Fruit fly (Drosophila melanogaster) whole organism, embryonic: ENCODE measurements around the gene ZnT77C.

Experiments
- CG10209 ChIP-seq: fragments of 200-800 bp; sonication (Bioruptor generic); optimal IDR thresholded peaks from 3 replicates; lab custom pipeline; 2017; ENCODE audit warnings: missing biosample characterization, mild to moderate bottlenecking, missing genetic modification characterization, missing genetic modification reagents
- CG10366 ChIP-seq: fragments of 200-800 bp; sonication (Bioruptor generic); IDR thresholded peaks from 2 replicates; pipeline ENCODE4 v1.3.6; 2022; ENCODE audit warnings: missing biosample characterization, missing genetic modification characterization
- CG11695 ChIP-seq: fragments of 200-800 bp; sonication (Bioruptor generic); IDR thresholded peaks from 3 replicates; pipeline ENCODE4 v1.3.6; 2022; ENCODE audit warnings: missing biosample characterization, missing genetic modification characterization
- CG12299 ChIP-seq: fragments of 200-800 bp; sonication (Bioruptor generic); optimal IDR thresholded peaks from 2 replicates; lab custom pipeline; 2018; ENCODE audit warnings: missing biosample characterization, mild to moderate bottlenecking, missing genetic modification characterization
- CG13287 ChIP-seq: fragments of 200-800 bp; sonication (Bioruptor generic); IDR thresholded peaks from 2 replicates; pipeline ENCODE4 v1.3.6; 2022; ENCODE audit warnings: missing biosample characterization, missing genetic modification characterization; ENCODE audit not compliant: partially characterized antibody
- CG14014 ChIP-seq: fragments of 200-800 bp; sonication (Bioruptor generic); IDR thresholded peaks from 2 replicates; pipeline ENCODE4 v1.3.6; 2022; ENCODE audit warnings: missing biosample characterization, missing genetic modification characterization
- CG14050 ChIP-seq: fragments of 200-800 bp; sonication (Bioruptor generic); IDR thresholded peaks from 3 replicates; pipeline ENCODE4 v1.3.6; 2022; ENCODE audit warnings: missing biosample characterization, missing genetic modification characterization
- CG14667 ChIP-seq: fragments of 200-800 bp; sonication (Bioruptor generic); IDR thresholded peaks from 2 replicates; pipeline ENCODE4 v1.3.6; 2022; ENCODE audit warnings: missing biosample characterization, missing genetic modification characterization
- CG17328 ChIP-seq: fragments of 200-800 bp; sonication (Bioruptor generic); IDR thresholded peaks from 2 replicates; pipeline ENCODE4 v1.3.6; 2022; ENCODE audit warnings: missing biosample characterization, missing genetic modification characterization
- CG3065 ChIP-seq: fragments of 200-800 bp; sonication (Bioruptor generic); optimal IDR thresholded peaks from 2 replicates; lab custom pipeline; 2016; ENCODE audit warnings: missing biosample characterization, missing genetic modification characterization
- CG42726 ChIP-seq: fragments of 200-800 bp; sonication (Bioruptor generic); IDR thresholded peaks from 2 replicates; pipeline ENCODE4 v1.3.6; 2022; ENCODE audit warnings: missing biosample characterization, missing genetic modification characterization; ENCODE audit not compliant: partially characterized antibody
- CG4424 ChIP-seq: fragments of 200-800 bp; sonication (Bioruptor generic); optimal IDR thresholded peaks from 3 replicates; lab custom pipeline; 2016; ENCODE audit warnings: missing biosample characterization, missing genetic modification characterization
- CG6854 ChIP-seq: fragments of 200-800 bp; sonication (Bioruptor generic); optimal IDR thresholded peaks from 3 replicates; lab custom pipeline; 2017; ENCODE audit warnings: missing biosample characterization, mild to moderate bottlenecking, missing genetic modification characterization
- CG7963 ChIP-seq: fragments of 200-800 bp; sonication (Bioruptor generic); IDR thresholded peaks from 3 replicates; pipeline ENCODE4 v1.3.6; 2022; ENCODE audit warnings: missing biosample characterization, missing genetic modification characterization; ENCODE audit not compliant: partially characterized antibody
- CG7987 ChIP-seq: fragments of 200-800 bp; sonication (Bioruptor generic); optimal IDR thresholded peaks from 2 replicates; lab custom pipeline; 2018; ENCODE audit warnings: missing biosample characterization, mild to moderate bottlenecking, missing genetic modification characterization, moderate library complexity
- CG9727 ChIP-seq: fragments of 200-800 bp; sonication (Bioruptor generic); optimal IDR thresholded peaks from 3 replicates; lab custom pipeline; 2017; ENCODE audit warnings: missing biosample characterization, mild to moderate bottlenecking, missing genetic modification characterization
- D19B ChIP-seq: fragments of 200-800 bp; sonication (Bioruptor generic); optimal IDR thresholded peaks from 2 replicates; lab custom pipeline; 2017; ENCODE audit warnings: missing biosample characterization, mild to moderate bottlenecking, missing genetic modification characterization
- Dip2 ChIP-seq: fragments of 200-800 bp; sonication (Bioruptor generic); IDR thresholded peaks from 2 replicates; pipeline ENCODE4 v1.3.6; 2022; ENCODE audit warnings: missing biosample characterization, missing genetic modification characterization
- Eip74EF ChIP-seq, 2 experiments: fragments of 200-800 bp in 1 of 2; fragments of >200 bp in 1 of 2; sonication (Bioruptor generic) in 1 of 2; optimal IDR thresholded peaks; 2 replicates each; lab custom pipeline; 2017 to 2019; ENCODE audit warnings: missing biosample characterization in 2 of 2, missing genetic modification characterization in 2 of 2, mild to moderate bottlenecking in 1 of 2, moderate library complexity in 1 of 2
- Ets97D ChIP-seq: fragments of 200-800 bp; sonication (Bioruptor generic); optimal IDR thresholded peaks from 3 replicates; lab custom pipeline; 2016; ENCODE audit warnings: missing biosample characterization, missing genetic modification characterization
- Hr51 ChIP-seq, 2 experiments: fragments of 200-800 bp; sonication (Bioruptor generic); optimal IDR thresholded peaks; 2 replicates in 1 of 2; 3 replicates in 1 of 2; lab custom pipeline; 2016 to 2018; ENCODE audit warnings: missing biosample characterization in 2 of 2, missing genetic modification characterization in 2 of 2, mild to moderate bottlenecking in 1 of 2, moderate library complexity in 1 of 2
- MBD-R2 ChIP-seq: fragments of 200-800 bp; sonication (Bioruptor generic); IDR thresholded peaks from 2 replicates; pipeline ENCODE4 v1.3.6; 2022; ENCODE audit warnings: missing biosample characterization, missing genetic modification characterization
- Max ChIP-seq: fragments of 200-800 bp; sonication (Bioruptor generic); optimal IDR thresholded peaks from 2 replicates; lab custom pipeline; 2016; ENCODE audit warnings: missing biosample characterization, mild to moderate bottlenecking, missing genetic modification characterization
- Meics ChIP-seq: fragments of 200-800 bp; sonication (Bioruptor generic); optimal IDR thresholded peaks from 2 replicates; lab custom pipeline; 2017; ENCODE audit warnings: missing biosample characterization, mild to moderate bottlenecking, missing genetic modification characterization
- Oaz ChIP-seq: fragments of 200-800 bp; sonication (Bioruptor generic); IDR thresholded peaks from 2 replicates; pipeline ENCODE4 v1.3.6; 2022; ENCODE audit warnings: missing biosample characterization, missing genetic modification characterization
- Taf1 ChIP-seq: fragments of 200-800 bp; sonication (Bioruptor generic); IDR thresholded peaks from 2 replicates; pipeline ENCODE4 v1.3.6; 2022; ENCODE audit warnings: missing biosample characterization, missing genetic modification characterization
- Xrp1 ChIP-seq: fragments of 200-800 bp; sonication (Bioruptor generic); IDR thresholded peaks from 2 replicates; pipeline ENCODE4 v1.3.6; 2022; ENCODE audit warnings: missing biosample characterization, missing genetic modification characterization
- ara ChIP-seq: fragments of 200-800 bp; sonication (Bioruptor generic); IDR thresholded peaks from 2 replicates; pipeline ENCODE4 v1.3.6; 2022; ENCODE audit warnings: missing biosample characterization, missing genetic modification characterization
- ase ChIP-seq: fragments of 200-800 bp; sonication (Bioruptor generic); IDR thresholded peaks from 3 replicates; pipeline ENCODE4 v1.3.6; 2022; ENCODE audit warnings: missing biosample characterization, missing genetic modification characterization
- bowl ChIP-seq: fragments of 200-800 bp; sonication (Bioruptor generic); IDR thresholded peaks from 2 replicates; pipeline ENCODE4 v1.3.6; 2022; ENCODE audit warnings: missing biosample characterization, missing genetic modification characterization
- corto ChIP-seq: fragments of 200-800 bp; sonication (Bioruptor generic); optimal IDR thresholded peaks from 2 replicates; lab custom pipeline; 2016; ENCODE audit warnings: missing biosample characterization, mild to moderate bottlenecking, missing genetic modification characterization, moderate library complexity
- dmrt99B ChIP-seq: fragments of 200-800 bp; sonication (Bioruptor generic); optimal IDR thresholded peaks from 2 replicates; lab custom pipeline; 2018; ENCODE audit warnings: missing biosample characterization, mild to moderate bottlenecking, missing genetic modification characterization, moderate library complexity
- fd102C ChIP-seq: fragments of 200-800 bp; sonication (Bioruptor generic); optimal IDR thresholded peaks from 2 replicates; lab custom pipeline; 2018; ENCODE audit warnings: missing biosample characterization, mild to moderate bottlenecking, missing genetic modification characterization, moderate library complexity
- fd64A ChIP-seq: fragments of 200-800 bp; sonication (Bioruptor generic); optimal IDR thresholded peaks from 3 replicates; lab custom pipeline; 2018; ENCODE audit warnings: missing biosample characterization, mild to moderate bottlenecking, missing genetic modification characterization
- ftz-f1 ChIP-seq: fragments of 200-800 bp; sonication (Bioruptor generic); optimal IDR thresholded peaks from 2 replicates; lab custom pipeline; 2016; ENCODE audit warnings: missing biosample characterization, missing genetic modification characterization
- fu2 ChIP-seq: fragments of 200-800 bp; sonication (Bioruptor generic); optimal IDR thresholded peaks from 2 replicates; lab custom pipeline; 2016; ENCODE audit warnings: missing biosample characterization, missing genetic modification characterization
- grn ChIP-seq: fragments of 200-800 bp; sonication (Bioruptor generic); optimal IDR thresholded peaks from 3 replicates; lab custom pipeline; 2017; ENCODE audit warnings: missing biosample characterization, missing genetic modification characterization
- gro ChIP-seq: fragments of 200-800 bp; sonication (Bioruptor generic); optimal IDR thresholded peaks from 2 replicates; lab custom pipeline; 2016; ENCODE audit warnings: missing biosample characterization, missing genetic modification characterization
- gsb ChIP-seq: fragments of 200-800 bp; sonication (Bioruptor generic); IDR thresholded peaks from 2 replicates; pipeline ENCODE4 v1.3.6; 2022; ENCODE audit warnings: missing biosample characterization, missing genetic modification characterization
- ind ChIP-seq: fragments of 200-800 bp; sonication (Bioruptor generic); optimal IDR thresholded peaks from 3 replicates; lab custom pipeline; 2016; ENCODE audit warnings: missing biosample characterization, missing genetic modification characterization
- insv ChIP-seq, 2 experiments: fragments of 200-800 bp; sonication (Bioruptor generic); optimal IDR thresholded peaks; 3 replicates each; lab custom pipeline; 2016 to 2018; ENCODE audit warnings: missing biosample characterization in 2 of 2, missing genetic modification characterization in 2 of 2
- odd ChIP-seq: fragments of 200-800 bp; sonication (Bioruptor generic); optimal IDR thresholded peaks from 2 replicates; lab custom pipeline; 2017; ENCODE audit warnings: missing biosample characterization, mild to moderate bottlenecking, missing genetic modification characterization
- ranshi ChIP-seq: fragments of 200-800 bp; sonication (Bioruptor generic); IDR thresholded peaks from 2 replicates; pipeline ENCODE4 v1.3.6; 2022; ENCODE audit warnings: missing biosample characterization, missing genetic modification characterization
- sens ChIP-seq: fragments of 200-800 bp; sonication (Bioruptor generic); peaks from one replicate; lab custom pipeline; 2016; ENCODE audit warnings: missing biosample characterization, missing genetic modification characterization
- tna ChIP-seq: fragments of 200-800 bp; sonication (Bioruptor generic); IDR thresholded peaks from 2 replicates; pipeline ENCODE4 v1.3.6; 2022; ENCODE audit warnings: missing biosample characterization, missing genetic modification characterization; ENCODE audit not compliant: partially characterized antibody
- trh ChIP-seq: fragments of 200-800 bp; sonication (Bioruptor generic); optimal IDR thresholded peaks from 2 replicates; lab custom pipeline; 2016; ENCODE audit warnings: missing biosample characterization, missing genetic modification characterization
- unc-4 ChIP-seq: fragments of 200-800 bp; sonication (Bioruptor generic); IDR thresholded peaks from 2 replicates; pipeline ENCODE4 v1.3.6; 2022; ENCODE audit warnings: missing biosample characterization, missing genetic modification characterization; ENCODE audit not compliant: partially characterized antibody
- wdn ChIP-seq: fragments of 200-800 bp; sonication (Bioruptor generic); IDR thresholded peaks from 2 replicates; pipeline ENCODE4 v1.3.6; 2022; ENCODE audit warnings: missing biosample characterization, missing genetic modification characterization
- zfh2 ChIP-seq: fragments of 200-800 bp; sonication (Bioruptor generic); optimal IDR thresholded peaks from 2 replicates; lab custom pipeline; 2016; ENCODE audit warnings: missing biosample characterization, missing genetic modification characterization

Gene ZnT77C

dm6 chr3L:20444815-20445519 is 49.8 kb downstream of the ZnT77C start (continued):
- peak; percentile 85 for TF ChIP-seq Oaz (GFP tag; lab: Robert Waterston, UW)
- TF ChIP-seq Meics (GFP tag; lab: Kevin White, UChicago) = peak; percentile 86
- peak; percentile 81 for TF ChIP-seq wdn (GFP tag; lab: Robert Waterston, UW)
- TF ChIP-seq CG14014 (GFP tag; lab: Robert Waterston, UW) = peak; percentile 88
- peak; percentile 94 for TF ChIP-seq ase (GFP tag; lab: Robert Waterston, UW)
- TF ChIP-seq gsb (GFP tag; lab: Robert Waterston, UW) = peak; percentile 85
- TF ChIP-seq Taf1 (GFP tag; lab: Robert Waterston, UW) = peak; percentile 82
- TF ChIP-seq dmrt99B (tag; lab: Kevin White, UChicago) = peak; percentile 91
- peak; percentile 43 for TF ChIP-seq CG3065
- TF ChIP-seq Dip2 = peak; percentile 30; the same call in 1 of the 2 replicates
- peak; percentile 91 for TF ChIP-seq ranshi (GFP tag; lab: Robert Waterston, UW)
- peak; percentile 80 for TF ChIP-seq MBD-R2 (GFP tag; lab: Robert Waterston, UW)
- TF ChIP-seq bowl (GFP tag; lab: Robert Waterston, UW) = peak; percentile 84
- peak; percentile 54 for TF ChIP-seq D19B
- no peak for TF ChIP-seq insv (GFP tag; optimal IDR thresholded peaks at IDR 0.05; lab: Kevin White, UChicago)
- TF ChIP-seq CG10366 (GFP tag; lab: Robert Waterston, UW) = peak; percentile 90
- peak; percentile 87 for TF ChIP-seq CG14050
- no peak for TF ChIP-seq CG42726 (GFP tag; lab: Robert Waterston, UW)
- peak; percentile 3 for TF ChIP-seq ftz-f1 (GFP tag; lab: Kevin White, UChicago)
- peak; percentile 83 for TF ChIP-seq CG10209 (GFP tag; lab: Kevin White, UChicago)
- TF ChIP-seq trh (GFP tag; lab: Kevin White, UChicago) = peak; percentile 78
- TF ChIP-seq tna (GFP tag; lab: Robert Waterston, UW) = 0 out of 2 replicates have a peak, but pooled peaks have one; percentile 27
- peak; percentile 94 for TF ChIP-seq CG11695 (GFP tag; lab: Robert Waterston, UW)
- TF ChIP-seq Ets97D = peak; percentile 13
- no peak for TF ChIP-seq gro (GFP tag; lab: Kevin White, UChicago)
- no peak for TF ChIP-seq unc-4 (GFP tag; lab: Robert Waterston, UW)
- peak; percentile 87 for TF ChIP-seq CG9727
- TF ChIP-seq fd64A (GFP tag; lab: Kevin White, UChicago) = peak; percentile 68
- no peak for TF ChIP-seq fu2 (GFP tag; lab: Kevin White, UChicago)
- TF ChIP-seq Hr51 (GFP tag; optimal IDR thresholded peaks at IDR 0.05; lab: Kevin White, UChicago) = peak in 1 of 2 experiments; percentile 90
- TF ChIP-seq ara (GFP tag; lab: Robert Waterston, UW) = peak; percentile 90
- TF ChIP-seq fd102C (GFP tag; lab: Kevin White, UChicago) = no peak
- peak; percentile 82 for TF ChIP-seq CG14667 (GFP tag; lab: Robert Waterston, UW)
- peak; percentile 23 for TF ChIP-seq grn (GFP tag; lab: Kevin White, UChicago)
- TF ChIP-seq ind (GFP tag; lab: Kevin White, UChicago) = peak; percentile 89
- peak; percentile 74 for TF ChIP-seq odd (GFP tag; lab: Kevin White, UChicago)
- TF ChIP-seq Xrp1 (GFP tag; lab: Robert Waterston, UW) = peak; percentile 93
- TF ChIP-seq sens (GFP tag; lab: Kevin White, UChicago) = peak; percentile 94
- peak; percentile 74 for TF ChIP-seq corto (GFP tag; lab: Kevin White, UChicago)
- TF ChIP-seq zfh2 (GFP tag; lab: Kevin White, UChicago) = peak; percentile 34
- TF ChIP-seq Max (GFP tag; lab: Kevin White, UChicago) = peak; percentile 85
- peak; percentile 62 for TF ChIP-seq CG6854 (GFP tag; lab: Kevin White, UChicago)
- peak; percentile 94 for TF ChIP-seq CG17328 (GFP tag; lab: Robert Waterston, UW)
- peak; percentile 88 for TF ChIP-seq CG4424 (GFP tag; lab: Kevin White, UChicago)
- TF ChIP-seq Eip74EF (GFP tag; optimal IDR thresholded peaks at IDR 0.05; lab: Kevin White, UChicago) = peak in 1 of 2 experiments; percentile 78
- peak; percentile 40 for TF ChIP-seq CG12299 (tag; lab: Kevin White, UChicago)
- TF ChIP-seq CG7987 = peak; percentile 64
- TF ChIP-seq CG13287 (GFP tag; lab: Robert Waterston, UW) = peak; percentile 35; the same call in 1 of the 2 replicates
- TF ChIP-seq CG7963 (GFP tag; lab: Robert Waterston, UW) = no peak
